Worm (Caenorhabditis elegans): ENCODE data around the gene F21G4.3.

F21G4.3 gene

DNA sequence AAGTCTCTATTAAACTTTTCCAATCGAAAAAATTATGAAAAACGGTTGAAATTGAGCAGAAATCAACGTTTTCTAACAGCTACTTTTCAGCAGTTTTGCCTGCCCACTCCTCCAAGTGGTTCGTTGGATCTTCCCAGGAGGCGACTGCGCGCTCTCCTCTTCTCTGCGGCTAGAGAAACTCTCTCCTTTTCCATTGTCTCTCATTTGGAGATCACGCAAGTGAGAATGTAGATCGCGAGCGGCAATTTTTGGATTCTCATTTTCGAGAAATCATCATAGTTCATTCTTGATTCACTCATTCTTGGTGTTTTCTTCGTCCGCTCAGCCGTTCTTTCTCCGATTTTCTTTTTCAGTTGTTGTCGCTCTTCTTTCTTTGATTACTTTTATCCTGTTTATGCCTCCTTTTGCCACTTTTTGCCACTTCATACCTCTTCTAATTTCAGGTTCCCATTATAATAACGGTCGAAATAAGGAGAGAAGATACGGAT is 11.1 kb upstream of the F21G4.3 start, which contains the start of gene mrp-4 (continued):
- TF ChIP-seq Y95B8A.8 (GFP tag; IDR thresholded peaks at IDR 0.05) = 0 out of 2 replicates have a peak, but pooled peaks have one; percentile 10
- TF ChIP-seq lsl-1 (GFP tag; optimal IDR thresholded peaks at IDR 0.05) = no peak
- peak; percentile 19 for TF ChIP-seq xnd-1 (tag; optimal IDR thresholded peaks at IDR 0.05)
- TF ChIP-seq nhr-179 (tag; optimal IDR thresholded peaks at IDR 0.05) = no peak
- no peak for TF ChIP-seq F55B11.4 (tag; optimal IDR thresholded peaks at IDR 0.05; ENCODE audit: borderline replicate concordance, insufficient read depth)
- TF ChIP-seq hrde-1 (tag; optimal IDR thresholded peaks at IDR 0.05; ENCODE audit: borderline replicate concordance) = no peak
- TF ChIP-seq B0035.1 (tag; optimal IDR thresholded peaks at IDR 0.05) = no peak
- no peak for TF ChIP-seq attf-6 (GFP tag; IDR thresholded peaks at IDR 0.05)
- no peak for TF ChIP-seq mes-4 (tag; optimal IDR thresholded peaks at IDR 0.05)
- no peak for TF ChIP-seq mcd-1 (GFP tag; IDR thresholded peaks at IDR 0.05)
- no peak for TF ChIP-seq ztf-18 (tag; optimal IDR thresholded peaks at IDR 0.05)
- TF ChIP-seq F10E7.11 (tag; optimal IDR thresholded peaks at IDR 0.05) = no peak
- TF ChIP-seq Y67H2A.10 (GFP tag; conservative IDR thresholded peaks at IDR 0.05) = no peak

DNA sequence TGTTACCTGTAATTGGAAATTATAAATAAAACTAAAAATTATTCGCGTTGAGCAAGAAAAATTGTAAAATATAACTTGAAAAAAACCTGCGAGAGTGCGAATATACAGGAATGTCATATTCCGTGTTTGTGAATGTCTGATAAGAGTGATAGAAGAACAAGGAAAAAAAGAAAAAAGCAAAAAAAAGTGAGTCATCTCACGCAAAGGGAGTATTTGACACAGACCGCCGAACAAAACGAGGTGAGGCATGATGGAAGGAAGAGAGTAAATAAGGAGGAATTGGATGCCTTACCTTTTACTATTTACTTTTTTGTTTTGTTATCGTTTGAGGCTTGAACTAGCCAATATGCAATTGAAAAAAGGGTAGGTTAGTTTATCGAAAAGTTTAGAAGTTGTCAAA is 2.6 kb upstream of the F21G4.3 start, which contains the start of gene F21G4.1:
Gene F21G4.1, minus strand, starts transcription at position 6 of the 400 bp plus-strand sequence.
- no peak for TF ChIP-seq hlh-26 (GFP tag; conservative IDR thresholded peaks at IDR 0.05)
- TF ChIP-seq nhr-80 (tag; optimal IDR thresholded peaks at IDR 0.05) = peak; percentile 72

- TF ChIP-seq athp-1 (tag; optimal IDR thresholded peaks at IDR 0.05) = no peak
- no peak for TF ChIP-seq pbrm-1 (GFP tag; IDR thresholded peaks at IDR 0.05)
- TF ChIP-seq ceh-79 (tag; optimal IDR thresholded peaks at IDR 0.05) = no peak
- no peak for TF ChIP-seq egl-44 (GFP tag; IDR thresholded peaks at IDR 0.05)
- no peak for TF ChIP-seq attf-3 (GFP tag; conservative IDR thresholded peaks at IDR 0.05)
- no peak for TF ChIP-seq sptf-2 (GFP tag; optimal IDR thresholded peaks at IDR 0.05)
- TF ChIP-seq Y56A3A.18 (GFP tag; IDR thresholded peaks at IDR 0.05) = no peak
- no peak for TF ChIP-seq F39B2.1 (GFP tag; IDR thresholded peaks at IDR 0.05)
- TF ChIP-seq madf-8 (GFP tag; conservative IDR thresholded peaks at IDR 0.05) = no peak
- no peak for TF ChIP-seq sea-2 (GFP tag; IDR thresholded peaks at IDR 0.05)
- no peak for TF ChIP-seq rec-8 (tag; optimal IDR thresholded peaks at IDR 0.05)
- no peak for TF ChIP-seq ztf-28 (GFP tag; IDR thresholded peaks at IDR 0.05)
- no peak for TF ChIP-seq lag-1 (GFP tag; IDR thresholded peaks at IDR 0.05)
- TF ChIP-seq lsy-27 (tag; optimal IDR thresholded peaks at IDR 0.05; ENCODE audit: borderline replicate concordance, insufficient read depth) = no peak
- TF ChIP-seq tbp1 (GFP tag; optimal IDR thresholded peaks at IDR 0.05) = no peak
Measured at ce11 chrX:9893069-9893468, 1.9 kb upstream of the F21G4.3 start.

DNA sequence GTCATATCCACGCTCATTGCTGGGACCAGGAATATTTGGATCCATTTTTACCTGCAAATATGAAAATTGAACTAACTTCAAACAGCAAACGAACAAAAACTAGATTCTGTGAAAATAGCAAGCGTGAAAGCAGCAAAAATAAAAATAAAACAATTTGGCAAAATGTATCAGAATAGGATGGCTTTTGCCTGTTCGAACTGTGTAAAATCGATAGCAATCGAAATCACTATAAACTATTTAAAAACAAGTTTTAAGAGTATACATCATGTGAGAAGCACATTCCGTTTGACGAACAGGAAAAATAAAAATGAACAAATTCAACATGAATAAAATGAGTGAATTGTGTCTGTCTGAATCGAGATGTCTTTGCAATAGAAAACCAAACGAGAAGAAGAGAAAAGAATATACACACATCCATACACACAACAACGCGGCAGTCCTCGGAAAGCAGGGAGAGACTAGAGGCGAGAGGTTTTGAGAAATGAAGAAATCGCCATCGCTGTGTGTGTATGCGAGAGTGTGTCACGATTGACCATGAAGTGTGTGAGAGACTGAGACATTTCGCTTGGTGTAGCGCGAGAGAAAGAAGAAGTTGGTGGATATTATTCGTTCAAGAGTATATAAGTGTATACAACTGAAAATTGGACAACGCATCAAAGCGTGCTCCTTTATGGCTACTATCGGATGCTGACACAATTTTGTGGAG is 4.6 kb downstream of the F21G4.3 start, which contains the start of gene phf-34:
Gene phf-34, minus strand, starts transcription at position 51 of the 706 bp plus-strand sequence.
- TF ChIP-seq ZK185.1 (tag; optimal IDR thresholded peaks at IDR 0.05; ENCODE audit: poor library complexity, severe bottlenecking) = peak; percentile 32
- no peak for TF ChIP-seq sdz-38 (tag; optimal IDR thresholded peaks at IDR 0.05)
- peak; percentile 24 for TF ChIP-seq lin-40 (tag; optimal IDR thresholded peaks at IDR 0.05)
- no peak for TF ChIP-seq snpc-3.4 (tag; optimal IDR thresholded peaks at IDR 0.05)
- TF ChIP-seq hsf-1 (GFP tag; IDR thresholded peaks at IDR 0.05) = 0 out of 2 replicates have a peak, but pooled peaks have one; percentile 6
- TF ChIP-seq egl-18 (GFP tag; IDR thresholded peaks at IDR 0.05) = 0 out of 2 replicates have a peak, but pooled peaks have one; percentile 22

Data from whole organism, young adult.